Worm (Caenorhabditis elegans) whole organism, mixed stage, embryonic: Measurements from ENCODE around the gene sipa-1.

Experiments used
- blmp-1 ChIP-seq: fragments of 150-350 bp; optimal IDR thresholded peaks from 2 replicates; lab custom pipeline; 2014; ENCODE audit warnings: missing biosample characterization, missing genetic modification characterization
- ceh-39 ChIP-seq: fragments of 150-350 bp; optimal IDR thresholded peaks from 2 replicates; lab custom pipeline; 2014; ENCODE audit warnings: missing biosample characterization, missing genetic modification characterization
- ceh-43 ChIP-seq: fragments of 200-800 bp; sonication (Bioruptor generic); optimal IDR thresholded peaks from 2 replicates; lab custom pipeline; 2018; ENCODE audit warnings: mild to moderate bottlenecking, missing genetic modification characterization, moderate library complexity, missing compliant biosample characterization
- ceh-83 ChIP-seq: fragments of 200-800 bp; sonication (Bioruptor generic); optimal IDR thresholded peaks from 2 replicates; lab custom pipeline; 2018; ENCODE audit warnings: mild to moderate bottlenecking, missing genetic modification characterization, missing compliant biosample characterization
- ces-1 ChIP-seq: fragments of 150-350 bp; optimal IDR thresholded peaks from 2 replicates; lab custom pipeline; 2014; ENCODE audit warnings: missing biosample characterization, missing genetic modification reagents, missing genetic modification characterization
- cnd-1 ChIP-seq: fragments of 200-800 bp; sonication (Bioruptor generic); optimal IDR thresholded peaks from 2 replicates; lab custom pipeline; 2018; ENCODE audit warnings: mild to moderate bottlenecking, missing genetic modification characterization, missing compliant biosample characterization
- drap-1 ChIP-seq: fragments of 200-800 bp; sonication (Bioruptor generic); optimal IDR thresholded peaks from 3 replicates; lab custom pipeline; 2018; ENCODE audit warnings: mild to moderate bottlenecking, missing genetic modification characterization, missing compliant biosample characterization
- elt-1 ChIP-seq: sonication (generic microtip); optimal IDR thresholded peaks from 2 replicates; lab custom pipeline; 2017; ENCODE audit warnings: missing genetic modification characterization, mild to moderate bottlenecking, missing compliant biosample characterization, antibody characterized with exemption, moderate library complexity, borderline replicate concordance; ENCODE audit not compliant: insufficient read depth
- elt-3 ChIP-seq: fragments of 150-350 bp; optimal IDR thresholded peaks from 2 replicates; lab custom pipeline; 2014; ENCODE audit warnings: missing biosample characterization, missing genetic modification characterization
- ham-2 ChIP-seq: fragments of 200-800 bp; sonication (Bioruptor generic); optimal IDR thresholded peaks from 2 replicates; lab custom pipeline; 2018; ENCODE audit warnings: mild to moderate bottlenecking, missing genetic modification characterization, missing compliant biosample characterization
- hlh-1 ChIP-seq: fragments of 150-350 bp; optimal IDR thresholded peaks from 2 replicates; lab custom pipeline; 2014; ENCODE audit warnings: missing biosample characterization, missing genetic modification reagents, missing genetic modification characterization
- lin-13 ChIP-seq: fragments of 150-350 bp; optimal IDR thresholded peaks from 2 replicates; lab custom pipeline; 2014; ENCODE audit warnings: missing biosample characterization, missing genetic modification characterization
- lin-32 ChIP-seq: fragments of 200-800 bp; sonication (Bioruptor generic); optimal IDR thresholded peaks from 2 replicates; lab custom pipeline; 2018; ENCODE audit warnings: mild to moderate bottlenecking, missing genetic modification characterization, missing compliant biosample characterization
- lsy-2 ChIP-seq: fragments of 150-350 bp; optimal IDR thresholded peaks from 2 replicates; lab custom pipeline; 2014; ENCODE audit warnings: missing biosample characterization, missing genetic modification characterization
- mab-5 ChIP-seq: fragments of 150-350 bp; optimal IDR thresholded peaks from 2 replicates; lab custom pipeline; 2014; ENCODE audit warnings: missing biosample characterization, missing genetic modification characterization
- nhr-12 ChIP-seq: fragments of 150-350 bp; optimal IDR thresholded peaks from 2 replicates; lab custom pipeline; 2014; ENCODE audit warnings: missing biosample characterization, missing genetic modification characterization
- nhr-2 ChIP-seq: fragments of 150-350 bp; optimal IDR thresholded peaks from 2 replicates; lab custom pipeline; 2014; ENCODE audit warnings: missing biosample characterization, missing genetic modification characterization
- nhr-237 ChIP-seq: fragments of 150-350 bp; optimal IDR thresholded peaks from 2 replicates; lab custom pipeline; 2014; ENCODE audit warnings: missing biosample characterization, missing genetic modification characterization
- nhr-28 ChIP-seq: fragments of 150-350 bp; optimal IDR thresholded peaks from 2 replicates; lab custom pipeline; 2014; ENCODE audit warnings: missing biosample characterization, missing genetic modification characterization
- nhr-76 ChIP-seq: sonication (generic microtip); optimal IDR thresholded peaks from 2 replicates; lab custom pipeline; 2017; ENCODE audit warnings: missing biosample characterization, missing genetic modification characterization
- pha-4 ChIP-seq: fragments of 150-350 bp; optimal IDR thresholded peaks from 2 replicates; lab custom pipeline; 2018; ENCODE audit warnings: missing biosample characterization, missing genetic modification reagents, missing genetic modification characterization
- sem-2 ChIP-seq: fragments of 200-800 bp; sonication (Bioruptor generic); optimal IDR thresholded peaks from 2 replicates; lab custom pipeline; 2018; ENCODE audit warnings: mild to moderate bottlenecking, missing genetic modification characterization, missing compliant biosample characterization
- snpc-4 ChIP-seq: fragments of 150-350 bp; optimal IDR thresholded peaks from 2 replicates; lab custom pipeline; 2014; ENCODE audit warnings: missing biosample characterization, missing genetic modification characterization
- sptf-1 ChIP-seq: sonication (generic microtip); optimal IDR thresholded peaks from 2 replicates; lab custom pipeline; 2017; ENCODE audit warnings: mild to moderate bottlenecking, missing genetic modification characterization, moderate library complexity, missing compliant biosample characterization
- tbx-8 ChIP-seq: fragments of 200-800 bp; sonication (Bioruptor generic); optimal IDR thresholded peaks from 2 replicates; lab custom pipeline; 2018; ENCODE audit warnings: mild to moderate bottlenecking, missing genetic modification characterization, moderate library complexity, missing compliant biosample characterization
- unc-39 ChIP-seq: fragments of 150-350 bp; optimal IDR thresholded peaks from 2 replicates; lab custom pipeline; 2014; ENCODE audit warnings: missing biosample characterization, missing genetic modification characterization
- unc-62 ChIP-seq: fragments of 150-350 bp; optimal IDR thresholded peaks from 2 replicates; lab custom pipeline; 2014; ENCODE audit warnings: missing biosample characterization, missing genetic modification reagents, missing genetic modification characterization
- zip-8 ChIP-seq: fragments of 150-350 bp; optimal IDR thresholded peaks from 2 replicates; lab custom pipeline; 2014; ENCODE audit warnings: missing biosample characterization, missing genetic modification characterization

sipa-1 gene

DNA sequence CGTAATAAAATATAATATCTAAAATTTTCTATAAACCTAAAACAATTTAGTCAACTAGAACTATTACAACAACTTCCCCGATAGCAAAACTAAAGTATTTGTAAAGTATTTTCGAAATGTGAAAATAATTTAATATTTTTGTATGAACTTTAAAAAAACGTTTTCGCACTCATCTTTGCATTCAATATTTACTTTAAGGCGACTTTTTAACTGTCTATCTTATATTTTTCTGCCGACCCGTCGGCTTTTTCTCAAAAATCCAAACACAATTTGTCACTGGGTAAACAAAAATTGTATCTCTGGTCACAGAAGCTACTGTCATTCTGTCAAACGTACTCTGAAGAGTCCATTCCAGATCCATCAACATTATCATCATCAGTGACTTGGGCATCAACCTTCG lies 31.9 kb downstream of the sipa-1 start:
- TF ChIP-seq ces-1 (GFP tag; lab: Kevin White, UChicago), result no peak
- TF ChIP-seq ceh-83 (GFP tag; lab: Kevin White, UChicago), result no peak
- TF ChIP-seq unc-62 (GFP tag; lab: Kevin White, UChicago), result no peak
- no peak for TF ChIP-seq sem-2
- TF ChIP-seq blmp-1 (tag; lab: Kevin White, UChicago), result no peak
- TF ChIP-seq nhr-2, result no peak
- no peak for TF ChIP-seq ceh-43 (GFP tag; lab: Kevin White, UChicago)
- no peak for TF ChIP-seq nhr-76 (tag; lab: Kevin White, UChicago)
- no peak for TF ChIP-seq unc-39 (tag; lab: Kevin White, UChicago)
- no peak for TF ChIP-seq hlh-1 (tag; lab: Kevin White, UChicago)
- no peak for TF ChIP-seq mab-5 (tag; lab: Kevin White, UChicago)
- TF ChIP-seq nhr-237 (tag; lab: Kevin White, UChicago), result no peak
- no peak for TF ChIP-seq zip-8 (tag; lab: Kevin White, UChicago)
- no peak for TF ChIP-seq lsy-2
- TF ChIP-seq, all 35 proteins: peak for 0

DNA sequence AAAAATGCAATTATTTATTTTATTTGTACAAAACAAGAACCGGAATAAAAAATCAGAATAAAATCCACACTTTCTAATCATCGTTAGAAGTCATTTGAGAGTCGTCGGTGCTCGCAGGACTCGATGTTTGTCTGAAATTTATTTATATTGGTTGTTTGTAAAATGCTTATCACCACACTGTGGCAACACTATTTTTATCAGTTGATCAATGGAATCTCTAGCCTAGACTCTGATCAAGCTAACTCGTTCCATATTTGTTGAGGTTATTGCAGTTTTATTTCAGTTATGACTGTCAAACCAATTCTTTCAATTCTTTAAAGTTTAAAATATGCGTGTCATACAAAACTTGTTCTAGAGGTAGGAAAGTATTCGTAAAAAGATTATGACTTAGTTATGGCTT lies 32.6 kb downstream of the sipa-1 start, which contains the start of gene dhs-20:
TSS of gene dhs-20 (minus strand) at position 80 of the 400 bp plus-strand sequence.
- TF ChIP-seq elt-3 (tag; lab: Kevin White, UChicago), result no peak
- no peak for TF ChIP-seq ces-1 (GFP tag; lab: Kevin White, UChicago)
- TF ChIP-seq unc-39 (tag; lab: Kevin White, UChicago), result no peak
- TF ChIP-seq cnd-1, result no peak
- TF ChIP-seq tbx-8 (GFP tag; lab: Kevin White, UChicago), result no peak
- TF ChIP-seq, all 35 proteins: peak for 0

DNA sequence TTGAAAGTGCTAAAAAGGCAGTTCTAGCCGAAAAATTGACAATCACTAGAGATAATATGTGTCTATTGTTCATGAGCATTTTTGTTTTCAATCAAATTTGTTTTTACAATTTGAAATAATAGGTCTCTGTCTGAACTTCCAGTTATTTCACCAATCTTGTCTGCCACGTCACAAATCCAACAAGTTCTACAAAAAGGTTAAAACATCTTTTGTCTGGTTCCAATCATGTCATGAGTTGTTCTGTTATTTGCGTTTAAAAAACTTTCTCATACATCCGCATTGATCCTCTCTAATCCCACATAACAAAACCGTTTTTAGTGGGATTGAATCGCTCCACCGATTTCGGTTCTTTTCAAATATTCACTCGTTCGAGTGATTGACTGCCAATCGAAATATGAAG lies 36.3 kb downstream of the sipa-1 start, which contains the start of gene F35B12.9:
TSS of gene F35B12.9 (plus strand) at position 372 of the 400 bp plus-strand sequence.
- no peak for TF ChIP-seq lin-32
- no peak for TF ChIP-seq lsy-2
- no peak for TF ChIP-seq ceh-39 (tag; lab: Kevin White, UChicago)
- no peak for TF ChIP-seq nhr-2
- TF ChIP-seq drap-1 (GFP tag; lab: Kevin White, UChicago), result no peak
- no peak for TF ChIP-seq zip-8 (tag; lab: Kevin White, UChicago)

DNA sequence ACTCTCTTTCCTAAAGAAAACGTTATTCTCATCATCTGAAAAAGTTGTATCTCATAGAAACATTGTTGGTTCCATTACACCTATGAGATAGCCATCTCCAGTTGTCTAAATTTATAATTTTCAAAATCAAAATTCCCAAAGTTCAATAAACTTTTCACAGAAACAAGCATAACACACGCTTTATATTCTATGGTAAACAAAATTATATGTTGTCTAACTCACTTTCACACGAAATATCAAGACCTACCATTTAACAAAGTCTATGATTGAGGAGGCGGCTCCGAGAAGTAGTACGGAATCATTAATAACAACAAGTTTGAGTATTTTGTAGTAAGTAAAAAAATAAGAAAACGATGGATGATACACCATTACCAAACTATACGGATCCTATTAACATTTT lies 38.3 kb downstream of the sipa-1 start, which contains the start of gene srx-84:
TSS of gene srx-84 (plus strand) at position 301 of the 400 bp plus-strand sequence.
- TF ChIP-seq unc-39 (tag; lab: Kevin White, UChicago) (no peak), ceh-39 (tag; lab: Kevin White, UChicago) (no peak), lsy-2 (no peak), tbx-8 (GFP tag; lab: Kevin White, UChicago) (no peak), ces-1 (GFP tag; lab: Kevin White, UChicago) (no peak), lin-32 (no peak), nhr-2 (no peak), sem-2 (no peak), nhr-237 (tag; lab: Kevin White, UChicago) (no peak), cnd-1 (no peak)

DNA sequence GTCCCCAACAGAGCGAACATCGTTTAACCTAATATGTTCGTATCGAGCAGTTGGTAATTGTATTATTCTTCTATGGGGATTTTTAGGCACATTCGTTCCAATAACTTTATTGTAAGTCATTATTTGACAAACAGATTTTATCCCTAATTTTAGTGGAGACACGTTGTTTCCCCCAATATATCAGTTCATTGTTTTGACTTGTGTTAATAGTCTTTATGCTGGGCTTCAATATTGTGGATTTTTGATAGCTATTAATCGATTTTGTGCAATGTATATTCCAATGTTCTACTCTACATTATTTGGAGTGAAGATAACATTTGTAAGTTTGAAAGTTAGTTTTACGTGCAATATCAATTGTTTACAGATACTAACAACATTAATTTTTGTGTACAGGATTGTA lies 43.2 kb downstream of the sipa-1 start:
- no peak for TF ChIP-seq nhr-2
- TF ChIP-seq ces-1 (GFP tag; lab: Kevin White, UChicago), result no peak
- no peak for TF ChIP-seq mab-5 (tag; lab: Kevin White, UChicago)
- TF ChIP-seq elt-1, result no peak
- TF ChIP-seq cnd-1, result no peak
- no peak for TF ChIP-seq lin-13 (tag; lab: Kevin White, UChicago)
- TF ChIP-seq pha-4 (tag; lab: Kevin White, UChicago), result no peak
- no peak for TF ChIP-seq unc-62 (GFP tag; lab: Kevin White, UChicago)
- TF ChIP-seq ham-2 (GFP tag; lab: Kevin White, UChicago), result no peak
- TF ChIP-seq tbx-8 (GFP tag; lab: Kevin White, UChicago), result no peak
- TF ChIP-seq nhr-12, result no peak
- no peak for TF ChIP-seq sptf-1 (tag; lab: Kevin White, UChicago)
- TF ChIP-seq, all 35 proteins: peak for 0

DNA sequence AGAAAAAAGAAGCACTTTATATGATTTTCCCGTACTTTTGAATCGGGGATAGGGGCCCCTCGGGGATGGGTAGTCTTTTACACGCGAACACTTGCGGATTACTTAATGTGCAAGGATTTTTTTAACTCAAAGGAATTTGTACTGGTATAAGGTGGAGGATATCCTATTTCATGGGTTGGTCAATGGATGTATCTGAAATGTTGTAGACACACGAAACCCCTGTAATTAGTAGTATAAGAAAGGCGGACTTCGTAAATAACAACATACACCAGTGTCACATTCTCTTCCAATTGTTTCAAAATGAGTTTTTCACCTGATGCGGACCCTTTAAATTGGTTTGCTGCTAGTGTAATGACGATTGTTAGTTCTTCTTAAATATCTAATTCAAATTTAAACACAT lies 43.7 kb downstream of the sipa-1 start, which contains the start of gene srx-80:
TSS of gene srx-80 (plus strand) at position 301 of the 400 bp plus-strand sequence.
- TF ChIP-seq sptf-1 (tag; lab: Kevin White, UChicago) (no peak), ceh-83 (GFP tag; lab: Kevin White, UChicago) (no peak), sem-2 (no peak), elt-3 (tag; lab: Kevin White, UChicago) (no peak), snpc-4 (no peak), ceh-43 (GFP tag; lab: Kevin White, UChicago) (no peak), nhr-28 (no peak), blmp-1 (tag; lab: Kevin White, UChicago) (no peak), nhr-2 (no peak), nhr-12 (no peak), unc-39 (tag; lab: Kevin White, UChicago) (no peak), ham-2 (GFP tag; lab: Kevin White, UChicago) (no peak)
